Fruit fly (Drosophila melanogaster): ENCODE data around the gene AGO2.

DNA sequence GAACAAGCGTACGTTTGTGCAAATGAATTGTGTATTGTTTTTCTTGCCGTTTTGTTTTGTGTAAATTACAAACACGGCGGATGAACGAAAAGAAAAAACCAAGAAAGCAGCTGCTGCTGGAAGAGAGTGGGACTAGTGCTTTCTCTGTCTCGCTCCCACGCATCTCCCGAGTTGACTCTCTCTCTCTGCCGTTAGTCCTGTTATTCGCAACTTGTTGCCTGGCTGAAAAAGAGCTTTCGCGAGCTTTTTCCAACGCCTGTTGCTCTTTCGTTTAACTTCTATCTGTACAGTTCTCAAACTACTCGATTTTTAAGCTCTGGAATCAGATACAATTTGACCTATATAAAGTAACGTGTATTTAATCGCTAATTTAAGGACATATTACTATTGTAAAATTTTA lies 39.5 kb downstream of the AGO2 start:
- TF ChIP-seq Dll (optimal IDR thresholded peaks at IDR 0.05) (no peak), EcR (GFP tag; optimal IDR thresholded peaks at IDR 0.05) (no peak), usp (GFP tag; optimal IDR thresholded peaks at IDR 0.05) (no peak), psq (optimal IDR thresholded peaks at IDR 0.05) (no peak), pan (optimal IDR thresholded peaks at IDR 0.05) (no peak), CG8478 (optimal IDR thresholded peaks at IDR 0.05) (no peak)
